Fruit fly (Drosophila melanogaster): ENCODE results near the gene CG15922.

The CG15922 gene

DNA sequence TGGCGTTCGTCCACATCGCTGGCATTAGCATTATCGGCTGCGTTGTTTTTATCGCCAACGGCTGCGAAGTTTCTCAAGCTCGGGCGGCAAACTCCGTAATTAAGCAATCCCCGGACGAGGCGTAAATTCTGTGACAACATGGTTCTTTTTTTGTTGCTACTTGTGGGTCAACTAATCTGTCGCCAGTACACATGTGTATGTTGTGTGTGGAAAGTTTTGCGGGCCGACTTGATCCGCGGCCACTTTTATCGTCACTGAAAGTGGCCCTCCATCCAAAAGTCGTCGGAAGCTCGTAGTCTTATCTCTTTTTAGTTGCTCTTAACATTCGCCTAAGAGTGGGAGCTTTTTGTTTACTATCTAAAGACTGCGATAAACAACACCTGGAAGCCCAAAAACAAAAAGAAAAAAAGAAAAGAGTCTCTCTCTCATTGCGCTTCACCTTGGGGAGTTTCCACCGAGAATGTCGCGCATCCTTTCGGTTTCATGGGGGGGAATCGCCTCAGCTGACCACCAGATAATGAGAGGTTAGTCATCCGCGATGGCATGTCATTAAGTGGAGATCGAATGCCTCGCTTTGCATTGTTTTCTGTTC is 3.8 kb upstream of the CG15922 start, which contains the start of gene CG10877:
Gene CG10877, minus strand, starts transcription at position 238 of the 592 bp plus-strand sequence.
- TF ChIP-seq dl (GFP tag; optimal IDR thresholded peaks at IDR 0.05; ENCODE audit: insufficient read depth in 1 of 2, partially characterized antibody in 2 of 2): peak in 1 of 2 experiments; percentile 24
- TF ChIP-seq OdsH (GFP tag; optimal IDR thresholded peaks at IDR 0.05): no peak
- TF ChIP-seq lola (GFP tag; optimal IDR thresholded peaks at IDR 0.05): no peak
- no peak for TF ChIP-seq N (GFP tag; optimal IDR thresholded peaks at IDR 0.05)
- peak; percentile 5 for TF ChIP-seq Jra (GFP tag; optimal IDR thresholded peaks at IDR 0.05)
- TF ChIP-seq foxo (GFP tag; optimal IDR thresholded peaks at IDR 0.05): no peak
- no peak for TF ChIP-seq Rel (GFP tag; optimal IDR thresholded peaks at IDR 0.05)
- peak; percentile 27 for TF ChIP-seq Rel (tag; optimal IDR thresholded peaks at IDR 0.05)
- TF ChIP-seq Mio (GFP tag; optimal IDR thresholded peaks at IDR 0.05): no peak
- TF ChIP-seq Sp1 (GFP tag; optimal IDR thresholded peaks at IDR 0.05): peak; percentile 3
- TF ChIP-seq sv (GFP tag; optimal IDR thresholded peaks at IDR 0.05): no peak

dm6 chr3R:20560668-20561226 is 667 bp upstream of the CG15922 start, which contains the start of gene CG5191:
Gene CG5191 (plus strand): TSS chr3R:20560865.
- no peak for TF ChIP-seq dl (GFP tag; optimal IDR thresholded peaks at IDR 0.05; ENCODE audit: insufficient read depth in 1 of 2, partially characterized antibody in 2 of 2)
- TF ChIP-seq Myc (optimal IDR thresholded peaks at IDR 0.05): no peak
- TF ChIP-seq ey (GFP tag; optimal IDR thresholded peaks at IDR 0.05): peak; percentile 9
- no peak for TF ChIP-seq lola (GFP tag; optimal IDR thresholded peaks at IDR 0.05)
- peak; percentile 8 for TF ChIP-seq fru (GFP tag; optimal IDR thresholded peaks at IDR 0.05)
- TF ChIP-seq h (GFP tag; optimal IDR thresholded peaks at IDR 0.05): peak; percentile 3

DNA sequence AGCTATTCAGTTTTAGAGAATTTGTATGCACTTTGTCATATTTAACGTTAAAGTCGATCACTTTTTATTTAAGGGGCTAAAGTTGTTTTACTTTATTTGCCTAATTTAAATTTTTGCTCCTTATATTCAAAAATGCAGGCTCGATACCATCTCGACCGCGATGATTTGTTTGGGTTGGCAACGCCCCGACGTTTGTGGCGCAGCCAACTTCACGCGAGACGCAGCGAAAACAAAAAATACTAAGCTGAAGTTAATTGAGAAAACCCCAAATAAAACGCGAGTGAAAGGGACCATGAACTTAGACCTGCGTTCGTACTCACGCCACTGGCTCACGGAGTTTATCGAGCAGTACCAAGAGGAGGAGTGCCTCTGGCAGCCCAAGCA is 2.0 kb downstream of the CG15922 start:
- TF ChIP-seq CG9705 (GFP tag; optimal IDR thresholded peaks at IDR 0.05) (no peak), Rel (GFP tag; optimal IDR thresholded peaks at IDR 0.05) (no peak), Rel (tag; optimal IDR thresholded peaks at IDR 0.05) (peak; percentile 67), GATAd (GFP tag; optimal IDR thresholded peaks at IDR 0.05) (no peak), foxo (GFP tag; optimal IDR thresholded peaks at IDR 0.05) (no peak), Hnf4 (GFP tag; optimal IDR thresholded peaks at IDR 0.05) (no peak), ey (GFP tag; optimal IDR thresholded peaks at IDR 0.05) (no peak), OdsH (GFP tag; optimal IDR thresholded peaks at IDR 0.05) (no peak), Sp1 (GFP tag; optimal IDR thresholded peaks at IDR 0.05) (no peak), brk (GFP tag; optimal IDR thresholded peaks at IDR 0.05) (no peak), Mio (GFP tag; optimal IDR thresholded peaks at IDR 0.05) (no peak), fru (GFP tag; optimal IDR thresholded peaks at IDR 0.05) (no peak), h (GFP tag; optimal IDR thresholded peaks at IDR 0.05) (no peak), Hr83 (GFP tag; optimal IDR thresholded peaks at IDR 0.05; ENCODE audit: poor library complexity, severe bottlenecking) (peak; percentile 29), sage (GFP tag; optimal IDR thresholded peaks at IDR 0.05) (no peak), woc (GFP tag; optimal IDR thresholded peaks at IDR 0.05) (no peak), Dif (GFP tag; optimal IDR thresholded peaks at IDR 0.05; ENCODE audit: partially characterized antibody) (no peak)

DNA sequence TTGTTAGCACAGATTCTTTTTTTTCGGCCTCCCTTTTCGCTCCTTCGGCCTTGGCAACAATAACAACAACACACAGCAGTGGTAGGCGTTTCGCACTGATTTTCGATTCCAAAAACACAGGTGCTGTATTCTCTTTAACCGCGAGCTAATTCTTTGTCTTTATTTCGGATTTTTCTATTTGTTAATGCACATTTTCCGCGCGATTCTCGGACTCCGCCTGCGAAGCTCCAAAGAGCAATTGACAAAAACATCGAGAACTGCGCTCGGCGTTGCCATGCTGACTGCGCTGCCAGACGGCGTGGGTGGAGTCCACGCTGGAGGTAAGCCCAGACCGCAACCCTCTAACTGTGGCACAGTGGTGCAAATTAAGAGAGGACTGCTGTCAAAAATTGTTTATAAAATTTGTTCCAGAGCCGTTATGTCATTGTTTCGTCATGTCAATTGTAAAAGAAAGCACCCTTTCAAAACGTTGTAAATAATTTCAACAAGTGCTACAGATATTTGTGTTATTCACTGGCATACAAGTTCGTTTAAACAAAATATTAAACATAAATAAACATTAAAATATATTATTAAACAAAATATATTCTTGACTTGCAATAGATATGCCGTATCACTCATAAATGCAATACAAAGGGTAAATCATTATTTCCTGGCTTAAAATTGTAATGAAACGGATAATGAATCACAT is 2.5 kb downstream of the CG15922 start, which contains the start of the genes DPCoAC and CG5180:
Gene DPCoAC, minus strand, starts transcription at position 253 of the 691 bp plus-strand sequence.
Gene CG5180, plus strand, starts transcription at position 516 of the 691 bp plus-strand sequence.
- TF ChIP-seq br (GFP tag; optimal IDR thresholded peaks at IDR 0.05) (no peak), ey (GFP tag; optimal IDR thresholded peaks at IDR 0.05) (no peak), rgr (GFP tag; optimal IDR thresholded peaks at IDR 0.05) (no peak), CG32264 (GFP tag; optimal IDR thresholded peaks at IDR 0.05) (no peak), tai (GFP tag; optimal IDR thresholded peaks at IDR 0.05) (no peak), CrebA (GFP tag; optimal IDR thresholded peaks at IDR 0.05; ENCODE audit: borderline replicate concordance) (no peak), Hnf4 (GFP tag; optimal IDR thresholded peaks at IDR 0.05) (peak; percentile 76), Vsx2 (GFP tag; optimal IDR thresholded peaks at IDR 0.05; ENCODE audit: partially characterized antibody) (no peak), CG9705 (GFP tag; optimal IDR thresholded peaks at IDR 0.05) (peak; percentile 16), sv (GFP tag; optimal IDR thresholded peaks at IDR 0.05) (peak; percentile 30), dmrt93B (GFP tag; optimal IDR thresholded peaks at IDR 0.05) (peak; percentile 24), psq (GFP tag; optimal IDR thresholded peaks at IDR 0.05) (peak; percentile 77), lola (GFP tag; optimal IDR thresholded peaks at IDR 0.05) (no peak), Jra (GFP tag; optimal IDR thresholded peaks at IDR 0.05) (peak; percentile 72), sage (GFP tag; optimal IDR thresholded peaks at IDR 0.05) (no peak), Hr83 (GFP tag; optimal IDR thresholded peaks at IDR 0.05; ENCODE audit: poor library complexity, severe bottlenecking) (no peak), Dfd (GFP tag; optimal IDR thresholded peaks at IDR 0.05) (no peak), brk (GFP tag; optimal IDR thresholded peaks at IDR 0.05) (no peak), woc (GFP tag; optimal IDR thresholded peaks at IDR 0.05) (peak; percentile 71), pan (optimal IDR thresholded peaks at IDR 0.05) (no peak), dsf (GFP tag; optimal IDR thresholded peaks at IDR 0.05; ENCODE audit: borderline replicate concordance) (no peak), jim (GFP tag; optimal IDR thresholded peaks at IDR 0.05) (peak; percentile 54), fru (GFP tag; optimal IDR thresholded peaks at IDR 0.05) (no peak), Dif (GFP tag; optimal IDR thresholded peaks at IDR 0.05; ENCODE audit: partially characterized antibody) (peak; percentile 53), Abd-B (GFP tag; optimal IDR thresholded peaks at IDR 0.05) (no peak), h (GFP tag; optimal IDR thresholded peaks at IDR 0.05) (peak; percentile 6), OdsH (GFP tag; optimal IDR thresholded peaks at IDR 0.05) (no peak), foxo (GFP tag; optimal IDR thresholded peaks at IDR 0.05) (peak; percentile 34 to 44), Rel (GFP tag; optimal IDR thresholded peaks at IDR 0.05) (no peak), Rel (tag; optimal IDR thresholded peaks at IDR 0.05) (peak; percentile 56), Sp1 (GFP tag; optimal IDR thresholded peaks at IDR 0.05) (peak; percentile 28), GATAd (GFP tag; optimal IDR thresholded peaks at IDR 0.05) (no peak), HLH106 (tag; optimal IDR thresholded peaks at IDR 0.05) (peak; percentile 63), Mio (GFP tag; optimal IDR thresholded peaks at IDR 0.05) (no peak)

All from whole organism, wandering third instar larva.